Fruit fly (Drosophila melanogaster) whole organism, embryonic: ENCODE data around the gene CG10063.

Source experiments
- Antp ChIP-seq: fragments of 200-800 bp; sonication (Bioruptor generic); optimal IDR thresholded peaks from 3 replicates; lab custom pipeline; 2016; ENCODE audit warnings: missing biosample characterization, missing genetic modification characterization
- Bdp1 ChIP-seq: fragments of 200-800 bp; sonication (Bioruptor generic); optimal IDR thresholded peaks from 3 replicates; lab custom pipeline; 2016; ENCODE audit warnings: missing biosample characterization, missing genetic modification characterization
- CG11456 ChIP-seq: fragments of 200-800 bp; sonication (Bioruptor generic); IDR thresholded peaks from 3 replicates; pipeline ENCODE4 v1.3.6; 2022; ENCODE audit warnings: missing biosample characterization, missing genetic modification characterization
- CG11723 ChIP-seq: fragments of 200-800 bp; sonication (Bioruptor generic); optimal IDR thresholded peaks from 2 replicates; lab custom pipeline; 2017; ENCODE audit warnings: missing biosample characterization, mild to moderate bottlenecking, missing genetic modification characterization
- CG13894 ChIP-seq: fragments of 200-800 bp; sonication (Bioruptor generic); optimal IDR thresholded peaks from 3 replicates; lab custom pipeline; 2018; ENCODE audit warnings: missing biosample characterization, mild to moderate bottlenecking, missing genetic modification characterization, moderate library complexity
- CG16863 ChIP-seq: fragments of 200-800 bp; sonication (Bioruptor generic); optimal IDR thresholded peaks from 3 replicates; lab custom pipeline; 2016; ENCODE audit warnings: missing biosample characterization, missing genetic modification characterization
- CG17328 ChIP-seq: fragments of 200-800 bp; sonication (Bioruptor generic); IDR thresholded peaks from 2 replicates; pipeline ENCODE4 v1.3.6; 2022; ENCODE audit warnings: missing biosample characterization, missing genetic modification characterization
- CG17829 ChIP-seq: fragments of 200-800 bp; optimal IDR thresholded peaks from 2 replicates; lab custom pipeline; 2019; ENCODE audit warnings: missing biosample characterization, mild to moderate bottlenecking, missing genetic modification characterization, moderate library complexity
- CG2116 ChIP-seq: fragments of 200-800 bp; sonication (Bioruptor generic); optimal IDR thresholded peaks from 3 replicates; lab custom pipeline; 2018; ENCODE audit warnings: missing biosample characterization, mild to moderate bottlenecking, missing genetic modification characterization
- CG2120 ChIP-seq: fragments of 200-800 bp; sonication (Bioruptor generic); optimal IDR thresholded peaks from 3 replicates; lab custom pipeline; 2016; ENCODE audit warnings: missing biosample characterization, missing genetic modification characterization
- CG32772 ChIP-seq: fragments of 200-800 bp; sonication (Bioruptor generic); IDR thresholded peaks from 2 replicates; pipeline ENCODE4 v1.3.6; 2022; ENCODE audit warnings: missing biosample characterization, missing genetic modification characterization
- CG4707 ChIP-seq: fragments of 200-800 bp; sonication (Bioruptor generic); optimal IDR thresholded peaks from 2 replicates; lab custom pipeline; 2018; ENCODE audit warnings: missing biosample characterization, mild to moderate bottlenecking, missing genetic modification characterization, moderate library complexity
- CG5245 ChIP-seq: fragments of 200-800 bp; sonication (Bioruptor generic); optimal IDR thresholded peaks from 3 replicates; lab custom pipeline; 2016; ENCODE audit warnings: missing biosample characterization, missing genetic modification characterization
- CG6689 ChIP-seq: fragments of 200-800 bp; sonication (Bioruptor generic); IDR thresholded peaks from 2 replicates; pipeline ENCODE4 v1.3.6; 2022; ENCODE audit warnings: missing biosample characterization, missing genetic modification characterization
- CG7357 ChIP-seq: fragments of 200-800 bp; sonication (Bioruptor generic); IDR thresholded peaks from 3 replicates; pipeline ENCODE4 v1.3.6; 2022; ENCODE audit warnings: missing biosample characterization, missing genetic modification characterization
- CG9609 ChIP-seq: fragments of 200-800 bp; sonication (Bioruptor generic); optimal IDR thresholded peaks from 3 replicates; lab custom pipeline; 2016; ENCODE audit warnings: missing biosample characterization, missing genetic modification characterization
- D19A ChIP-seq: fragments of 200-800 bp; optimal IDR thresholded peaks from 3 replicates; lab custom pipeline; 2019; ENCODE audit warnings: missing biosample characterization, mild to moderate bottlenecking, missing genetic modification characterization, moderate library complexity
- GATAe ChIP-seq: fragments of 200-800 bp; sonication (Bioruptor generic); conservative IDR thresholded peaks from 2 replicates; pipeline ENCODE4 v1.3.6; 2022; ENCODE audit warnings: missing biosample characterization, missing genetic modification characterization
- H15 ChIP-seq: fragments of 200-800 bp; sonication (Bioruptor generic); IDR thresholded peaks from 3 replicates; pipeline ENCODE4 v1.3.6; 2022; ENCODE audit warnings: missing biosample characterization, missing genetic modification characterization
- HHEX ChIP-seq: fragments of 200-800 bp; sonication (Bioruptor generic); optimal IDR thresholded peaks from 3 replicates; lab custom pipeline; 2017; ENCODE audit warnings: missing biosample characterization, mild to moderate bottlenecking, missing genetic modification characterization, missing genetic modification reagents
- Hr3 ChIP-seq: fragments of 200-800 bp; sonication (Bioruptor generic); optimal IDR thresholded peaks from 3 replicates; lab custom pipeline; 2016; ENCODE audit warnings: missing biosample characterization, missing genetic modification characterization
- NC2β ChIP-seq: fragments of 200-800 bp; sonication (Bioruptor generic); optimal IDR thresholded peaks from 2 replicates; lab custom pipeline; 2016; ENCODE audit warnings: missing biosample characterization, missing genetic modification characterization
- Nf-YA ChIP-seq: fragments of 200-800 bp; sonication (Bioruptor generic); IDR thresholded peaks from 2 replicates; pipeline ENCODE4 v1.3.6; 2022; ENCODE audit warnings: missing biosample characterization, missing genetic modification characterization
- Oli ChIP-seq: fragments of 200-800 bp; sonication (Bioruptor generic); optimal IDR thresholded peaks from 2 replicates; lab custom pipeline; 2018; ENCODE audit warnings: missing biosample characterization, mild to moderate bottlenecking, missing genetic modification characterization, moderate library complexity
- Poxn ChIP-seq: fragments of 200-800 bp; sonication (Bioruptor generic); IDR thresholded peaks from 2 replicates; pipeline ENCODE4 v1.3.6; 2022; ENCODE audit warnings: missing biosample characterization, missing genetic modification characterization
- Ravus ChIP-seq: fragments of 200-800 bp; sonication (Bioruptor generic); IDR thresholded peaks from 2 replicates; pipeline ENCODE4 v1.3.6; 2022; ENCODE audit warnings: missing biosample characterization, missing genetic modification characterization
- Six4 ChIP-seq: fragments of 200-800 bp; sonication (Bioruptor generic); optimal IDR thresholded peaks from 2 replicates; lab custom pipeline; 2016; ENCODE audit warnings: missing biosample characterization, missing genetic modification characterization
- Taf1 ChIP-seq: fragments of 200-800 bp; sonication (Bioruptor generic); IDR thresholded peaks from 2 replicates; pipeline ENCODE4 v1.3.6; 2022; ENCODE audit warnings: missing biosample characterization, missing genetic modification characterization
- Trl ChIP-seq, 3 experiments: fragments of >200 bp in 2 of 3; fragments of 200-800 bp in 1 of 3; sonication (Bioruptor generic) in 1 of 3; optimal IDR thresholded peaks; 2 replicates in 1 of 3; 3 replicates in 2 of 3; lab custom pipeline; 2016 to 2017; ENCODE audit warnings: missing biosample characterization in 1 of 3, missing genetic modification characterization in 1 of 3
- bowl ChIP-seq: fragments of 200-800 bp; sonication (Bioruptor generic); IDR thresholded peaks from 2 replicates; pipeline ENCODE4 v1.3.6; 2022; ENCODE audit warnings: missing biosample characterization, missing genetic modification characterization
- chm ChIP-seq: fragments of 200-800 bp; sonication (Bioruptor generic); IDR thresholded peaks from 2 replicates; pipeline ENCODE4 v1.3.6; 2022; ENCODE audit warnings: missing biosample characterization, missing genetic modification characterization
- dan ChIP-seq: fragments of 200-800 bp; sonication (Bioruptor generic); IDR thresholded peaks from 2 replicates; pipeline ENCODE4 v1.3.6; 2022; ENCODE audit warnings: missing biosample characterization, missing genetic modification characterization
- danr ChIP-seq: fragments of 200-800 bp; sonication (Bioruptor generic); IDR thresholded peaks from 2 replicates; pipeline ENCODE4 v1.3.6; 2022; ENCODE audit warnings: missing biosample characterization, missing genetic modification characterization
- dm ChIP-seq: fragments of 200-800 bp; sonication (Bioruptor generic); optimal IDR thresholded peaks from 3 replicates; lab custom pipeline; 2016; ENCODE audit warnings: missing biosample characterization, missing genetic modification characterization
- ewg ChIP-seq: fragments of 200-800 bp; sonication (Bioruptor generic); optimal IDR thresholded peaks from 3 replicates; lab custom pipeline; 2017; ENCODE audit warnings: mild to moderate bottlenecking, missing biosample characterization, missing genetic modification reagents, missing genetic modification characterization
- fu2 ChIP-seq: fragments of 200-800 bp; sonication (Bioruptor generic); optimal IDR thresholded peaks from 2 replicates; lab custom pipeline; 2016; ENCODE audit warnings: missing biosample characterization, missing genetic modification characterization
- gem ChIP-seq: fragments of 200-800 bp; sonication (Bioruptor generic); optimal IDR thresholded peaks from 2 replicates; lab custom pipeline; 2019; ENCODE audit warnings: missing biosample characterization, mild to moderate bottlenecking, missing genetic modification characterization, moderate library complexity
- grau ChIP-seq: fragments of 200-800 bp; optimal IDR thresholded peaks from 3 replicates; lab custom pipeline; 2019; ENCODE audit warnings: missing biosample characterization, mild to moderate bottlenecking, missing genetic modification characterization, moderate library complexity
- kah ChIP-seq: fragments of 200-800 bp; sonication (Bioruptor generic); optimal IDR thresholded peaks from 2 replicates; lab custom pipeline; 2018; ENCODE audit warnings: missing biosample characterization, mild to moderate bottlenecking, missing genetic modification characterization
- kay ChIP-seq: fragments of 200-800 bp; sonication (Bioruptor generic); optimal IDR thresholded peaks from 2 replicates; lab custom pipeline; 2016; ENCODE audit warnings: missing biosample characterization, missing genetic modification characterization
- lab ChIP-seq: fragments of 200-800 bp; sonication (Bioruptor generic); optimal IDR thresholded peaks from 3 replicates; lab custom pipeline; 2017; ENCODE audit warnings: missing biosample characterization, missing genetic modification characterization, mild to moderate bottlenecking, moderate library complexity, missing genetic modification reagents
- mld ChIP-seq: fragments of 200-800 bp; sonication (Bioruptor generic); IDR thresholded peaks from 3 replicates; pipeline ENCODE4 v1.3.6; 2022; ENCODE audit warnings: missing biosample characterization, missing genetic modification characterization; ENCODE audit not compliant: partially characterized antibody
- org-1 ChIP-seq: fragments of 200-800 bp; sonication (Bioruptor generic); optimal IDR thresholded peaks from 2 replicates; lab custom pipeline; 2017; ENCODE audit warnings: missing biosample characterization, missing genetic modification characterization
- pnt ChIP-seq: fragments of 200-800 bp; sonication (Bioruptor generic); optimal IDR thresholded peaks from 3 replicates; lab custom pipeline; 2016; ENCODE audit warnings: missing biosample characterization, missing genetic modification characterization
- schlank ChIP-seq: fragments of 200-800 bp; sonication (Bioruptor generic); optimal IDR thresholded peaks from 2 replicates; lab custom pipeline; 2018; ENCODE audit warnings: missing biosample characterization, mild to moderate bottlenecking, missing genetic modification characterization
- sens ChIP-seq: fragments of 200-800 bp; sonication (Bioruptor generic); peaks from one replicate; lab custom pipeline; 2016; ENCODE audit warnings: missing biosample characterization, missing genetic modification characterization
- so ChIP-seq: fragments of 200-800 bp; sonication (Bioruptor generic); IDR thresholded peaks from 3 replicates; pipeline ENCODE4 v1.3.6; 2022; ENCODE audit warnings: missing biosample characterization, missing genetic modification characterization
- stc ChIP-seq: fragments of 200-800 bp; sonication (Bioruptor generic); IDR thresholded peaks from 2 replicates; pipeline ENCODE4 v1.3.6; 2022; ENCODE audit warnings: missing biosample characterization, missing genetic modification characterization
- twi ChIP-seq: fragments of 200-800 bp; optimal IDR thresholded peaks from 2 replicates; lab custom pipeline; 2019; ENCODE audit warnings: missing biosample characterization, mild to moderate bottlenecking, missing genetic modification characterization, moderate library complexity

Gene CG10063

dm6 chr3L:6979387-6980249 lies 7.4 kb upstream of the CG10063 start, which contains the start of gene Galphai (continued):
- TF ChIP-seq CG2116: peak; percentile 72
- TF ChIP-seq HHEX (GFP tag; lab: Kevin White, UChicago): no peak
- TF ChIP-seq pnt (GFP tag; lab: Kevin White, UChicago): peak; percentile 41
- no peak for TF ChIP-seq CG5245 (GFP tag; lab: Kevin White, UChicago)
- peak; percentile 100 for TF ChIP-seq kay (GFP tag; lab: Kevin White, UChicago)
- peak; percentile 67 for TF ChIP-seq CG17829
- TF ChIP-seq CG16863: peak; percentile 13
- TF ChIP-seq CG9609: peak; percentile 21
- TF ChIP-seq Nf-YA (GFP tag; lab: Robert Waterston, UW): no peak
- TF ChIP-seq org-1 (GFP tag; lab: Kevin White, UChicago): no peak
- peak; percentile 16 for TF ChIP-seq NC2β
- peak; percentile 10 for TF ChIP-seq grau (tag; lab: Kevin White, UChicago)
- no peak for TF ChIP-seq H15 (GFP tag; lab: Robert Waterston, UW)
- TF ChIP-seq schlank (tag; lab: Kevin White, UChicago): no peak
- TF ChIP-seq dm (GFP tag; lab: Kevin White, UChicago): peak; percentile 58
- no peak for TF ChIP-seq D19A (tag; lab: Kevin White, UChicago)
- TF ChIP-seq dan (GFP tag; lab: Robert Waterston, UW): no peak
- TF ChIP-seq CG13894: peak; percentile 81
- no peak for TF ChIP-seq CG11723 (GFP tag; lab: Kevin White, UChicago)
- peak; percentile 33 for TF ChIP-seq Antp (GFP tag; lab: Kevin White, UChicago)
- no peak for TF ChIP-seq Six4 (GFP tag; lab: Kevin White, UChicago)
- no peak for TF ChIP-seq danr (GFP tag; lab: Robert Waterston, UW)
- TF ChIP-seq so: peak; percentile 20; the same call in 1 of the 3 replicates
- no peak for TF ChIP-seq bowl (GFP tag; lab: Robert Waterston, UW)
- TF ChIP-seq CG7357 (GFP tag; lab: Robert Waterston, UW): 0 out of 3 replicates have a peak, but pooled peaks have one; percentile 12
- peak; percentile 19 for TF ChIP-seq fu2 (GFP tag; lab: Kevin White, UChicago)
- TF ChIP-seq GATAe (GFP tag; lab: Robert Waterston, UW): no peak
- TF ChIP-seq CG2120 (GFP tag; lab: Kevin White, UChicago): peak; percentile 46

dm6 chr3L:6978757-6979386 lies 6.6 kb upstream of the CG10063 start:
- 0 out of 2 replicates have a peak, but pooled peaks have one; percentile 24 for TF ChIP-seq chm (GFP tag; lab: Robert Waterston, UW)
- no peak for TF ChIP-seq twi (tag; lab: Kevin White, UChicago)
- TF ChIP-seq Taf1 (GFP tag; lab: Robert Waterston, UW): no peak
- TF ChIP-seq CG11456 (GFP tag; lab: Robert Waterston, UW): no peak
- TF ChIP-seq NC2β: no peak
- no peak for TF ChIP-seq CG4707
- TF ChIP-seq gem: peak; percentile 8
- no peak for TF ChIP-seq Hr3
- TF ChIP-seq stc (GFP tag; lab: Robert Waterston, UW): no peak
- TF ChIP-seq CG2116: no peak
- TF ChIP-seq CG32772 (GFP tag; lab: Robert Waterston, UW): 0 out of 2 replicates have a peak, but pooled peaks have one; percentile 6
- TF ChIP-seq sens (GFP tag; lab: Kevin White, UChicago): peak; percentile 58
- TF ChIP-seq Trl (optimal IDR thresholded peaks at IDR 0.05; lab: Kevin White, UChicago): no peak
- TF ChIP-seq Trl (GFP tag; optimal IDR thresholded peaks at IDR 0.05; lab: Kevin White, UChicago): no peak
- TF ChIP-seq kah (GFP tag; lab: Kevin White, UChicago): peak; percentile 81
- TF ChIP-seq Oli (tag; lab: Kevin White, UChicago): no peak
- TF ChIP-seq Ravus (GFP tag; lab: Robert Waterston, UW): no peak
- no peak for TF ChIP-seq Bdp1
- TF ChIP-seq lab (GFP tag; lab: Kevin White, UChicago): no peak
- no peak for TF ChIP-seq CG6689 (GFP tag; lab: Robert Waterston, UW)
- no peak for TF ChIP-seq Poxn (GFP tag; lab: Robert Waterston, UW)
- no peak for TF ChIP-seq CG17328 (GFP tag; lab: Robert Waterston, UW)
- TF ChIP-seq mld (GFP tag; lab: Robert Waterston, UW): no peak
- TF ChIP-seq ewg (GFP tag; lab: Kevin White, UChicago): no peak
